Worm (Caenorhabditis elegans) whole organism, mixed stage, embryonic: ENCODE results near the gene Y58A7A.1.

ENCODE experiments used
- nhr-12 ChIP-seq: fragments of 150-350 bp; optimal IDR thresholded peaks from 2 replicates; lab custom pipeline; 2014; ENCODE audit warnings: missing biosample characterization, missing genetic modification characterization
- ztf-11 ChIP-seq: fragments of 150-350 bp; optimal IDR thresholded peaks from 2 replicates; lab custom pipeline; 2014; ENCODE audit warnings: missing biosample characterization, missing genetic modification characterization

ce11 chrV:5086919-5087404 lies 17.6 kb upstream of the Y58A7A.1 start, which contains the start of gene Y58A7A.5:
- TF ChIP-seq ztf-11 (tag; lab: Kevin White, UChicago) (no peak), nhr-12 (tag; lab: Kevin White, UChicago) (no peak)
